Fruit fly (Drosophila melanogaster) whole organism, embryonic: ENCODE results near the gene CG42299.
A peak's percentile ranks its signal among the peaks of the same experiment; 100 is the strongest.

ENCODE experiments used
- ATbp ChIP-seq: fragments of 200-800 bp; sonication (Bioruptor generic); optimal IDR thresholded peaks from 2 replicates; lab custom pipeline; 2017; ENCODE audit warnings: missing biosample characterization, mild to moderate bottlenecking, missing genetic modification characterization, missing genetic modification reagents
- Aef1 ChIP-seq: fragments of 200-800 bp; sonication (Bioruptor generic); IDR thresholded peaks from 3 replicates; pipeline ENCODE4 v1.3.6; 2022; ENCODE audit warnings: missing biosample characterization, missing genetic modification characterization
- Atf-2 ChIP-seq: fragments of 200-800 bp; sonication (Bioruptor generic); optimal IDR thresholded peaks from 2 replicates; lab custom pipeline; 2016; ENCODE audit warnings: missing biosample characterization, missing genetic modification characterization
- Atf6 ChIP-seq: fragments of 200-800 bp; sonication (Bioruptor generic); IDR thresholded peaks from 2 replicates; pipeline ENCODE4 v1.3.6; 2022; ENCODE audit warnings: missing biosample characterization, missing genetic modification characterization
- B-H1 ChIP-seq: fragments of 200-800 bp; sonication (Bioruptor generic); IDR thresholded peaks from 3 replicates; pipeline ENCODE4 v1.3.6; 2022; ENCODE audit warnings: missing biosample characterization, missing genetic modification characterization
- CG10959 ChIP-seq: fragments of 200-800 bp; sonication (Bioruptor generic); IDR thresholded peaks from 2 replicates; pipeline ENCODE4 v1.3.6; 2022; ENCODE audit warnings: missing biosample characterization, missing genetic modification characterization
- CG11696 ChIP-seq: fragments of 200-800 bp; sonication (Bioruptor generic); IDR thresholded peaks from 2 replicates; pipeline ENCODE4 v1.3.6; 2022; ENCODE audit warnings: missing biosample characterization, missing genetic modification characterization
- CG13296 ChIP-seq: fragments of 200-800 bp; sonication (Bioruptor generic); optimal IDR thresholded peaks from 3 replicates; lab custom pipeline; 2018; ENCODE audit warnings: missing biosample characterization, mild to moderate bottlenecking, missing genetic modification characterization
- CG14050 ChIP-seq: fragments of 200-800 bp; sonication (Bioruptor generic); IDR thresholded peaks from 3 replicates; pipeline ENCODE4 v1.3.6; 2022; ENCODE audit warnings: missing biosample characterization, missing genetic modification characterization
- CG17361 ChIP-seq: fragments of 200-800 bp; sonication (Bioruptor generic); IDR thresholded peaks from 3 replicates; pipeline ENCODE4 v1.3.6; 2022; ENCODE audit warnings: missing biosample characterization, missing genetic modification characterization
- CG17612 ChIP-seq: fragments of 200-800 bp; sonication (Bioruptor generic); IDR thresholded peaks from 2 replicates; pipeline ENCODE4 v1.3.6; 2022; ENCODE audit warnings: missing biosample characterization, missing genetic modification characterization
- CG17802 ChIP-seq: fragments of 200-800 bp; sonication (Bioruptor generic); optimal IDR thresholded peaks from 2 replicates; lab custom pipeline; 2018; ENCODE audit warnings: missing biosample characterization, mild to moderate bottlenecking, missing genetic modification characterization, moderate library complexity
- CG18262 ChIP-seq: fragments of 200-800 bp; optimal IDR thresholded peaks from 3 replicates; lab custom pipeline; 2019; ENCODE audit warnings: missing biosample characterization, mild to moderate bottlenecking, missing genetic modification characterization, moderate library complexity
- CG18476 ChIP-seq: fragments of 200-800 bp; sonication (Bioruptor generic); optimal IDR thresholded peaks from 2 replicates; lab custom pipeline; 2016; ENCODE audit warnings: missing biosample characterization, mild to moderate bottlenecking, missing genetic modification characterization
- CG3065 ChIP-seq: fragments of 200-800 bp; sonication (Bioruptor generic); optimal IDR thresholded peaks from 2 replicates; lab custom pipeline; 2016; ENCODE audit warnings: missing biosample characterization, missing genetic modification characterization
- CG3281 ChIP-seq: fragments of 200-800 bp; sonication (Bioruptor generic); optimal IDR thresholded peaks from 3 replicates; lab custom pipeline; 2017; ENCODE audit warnings: missing biosample characterization, mild to moderate bottlenecking, missing genetic modification characterization
- CG34224 ChIP-seq: fragments of 200-800 bp; sonication (Bioruptor generic); IDR thresholded peaks from 3 replicates; pipeline ENCODE4 v1.3.6; 2022; ENCODE audit warnings: missing biosample characterization, missing genetic modification characterization; ENCODE audit not compliant: partially characterized antibody
- CG4282 ChIP-seq: fragments of 200-800 bp; sonication (Bioruptor generic); optimal IDR thresholded peaks from 2 replicates; lab custom pipeline; 2016; ENCODE audit warnings: missing biosample characterization, missing genetic modification characterization
- CG6254 ChIP-seq: fragments of 200-800 bp; sonication (Bioruptor generic); optimal IDR thresholded peaks from 3 replicates; lab custom pipeline; 2017; ENCODE audit warnings: mild to moderate bottlenecking, missing biosample characterization, missing genetic modification reagents, missing genetic modification characterization
- CG6272 ChIP-seq: fragments of 200-800 bp; sonication (Bioruptor generic); IDR thresholded peaks from 2 replicates; pipeline ENCODE4 v1.3.6; 2022; ENCODE audit warnings: missing biosample characterization, missing genetic modification characterization
- CG7786 ChIP-seq: fragments of 200-800 bp; sonication (Bioruptor generic); optimal IDR thresholded peaks from 2 replicates; lab custom pipeline; 2016; ENCODE audit warnings: missing biosample characterization, missing genetic modification characterization
- CG7839 ChIP-seq: fragments of 200-800 bp; sonication (Bioruptor generic); optimal IDR thresholded peaks from 3 replicates; lab custom pipeline; 2018; ENCODE audit warnings: missing biosample characterization, mild to moderate bottlenecking, missing genetic modification characterization, moderate library complexity
- CG9437 ChIP-seq: fragments of 200-800 bp; sonication (Bioruptor generic); optimal IDR thresholded peaks from 2 replicates; lab custom pipeline; 2018; ENCODE audit warnings: missing biosample characterization, mild to moderate bottlenecking, missing genetic modification characterization
- CG9797 ChIP-seq: fragments of 200-800 bp; sonication (Bioruptor generic); optimal IDR thresholded peaks from 3 replicates; lab custom pipeline; 2018; ENCODE audit warnings: missing biosample characterization, mild to moderate bottlenecking, missing genetic modification characterization
- Dbx ChIP-seq: fragments of 200-800 bp; sonication (Bioruptor generic); IDR thresholded peaks from 3 replicates; pipeline ENCODE4 v1.3.6; 2022; ENCODE audit warnings: missing biosample characterization, missing genetic modification characterization
- Dp ChIP-seq: fragments of 200-800 bp; sonication (Bioruptor generic); optimal IDR thresholded peaks from 2 replicates; lab custom pipeline; 2018; ENCODE audit warnings: missing biosample characterization, mild to moderate bottlenecking, missing genetic modification characterization, moderate library complexity
- E2f2 ChIP-seq: fragments of 200-800 bp; sonication (Bioruptor generic); IDR thresholded peaks from 2 replicates; pipeline ENCODE4 v1.3.6; 2022; ENCODE audit warnings: missing biosample characterization, missing genetic modification characterization
- Fer3 ChIP-seq: fragments of 200-800 bp; sonication (Bioruptor generic); optimal IDR thresholded peaks from 2 replicates; lab custom pipeline; 2018; ENCODE audit warnings: missing biosample characterization, mild to moderate bottlenecking, missing genetic modification characterization, moderate library complexity
- HLH54F ChIP-seq: fragments of 200-800 bp; sonication (Bioruptor generic); optimal IDR thresholded peaks from 3 replicates; lab custom pipeline; 2016; ENCODE audit warnings: missing biosample characterization, missing genetic modification characterization
- HmgZ ChIP-seq: fragments of 200-800 bp; sonication (Bioruptor generic); optimal IDR thresholded peaks from 2 replicates; lab custom pipeline; 2018; ENCODE audit warnings: missing biosample characterization, mild to moderate bottlenecking, missing genetic modification characterization
- Hr3 ChIP-seq: fragments of 200-800 bp; sonication (Bioruptor generic); optimal IDR thresholded peaks from 3 replicates; lab custom pipeline; 2016; ENCODE audit warnings: missing biosample characterization, missing genetic modification characterization
- MTF-1 ChIP-seq: fragments of 200-800 bp; sonication (Bioruptor generic); optimal IDR thresholded peaks from 2 replicates; lab custom pipeline; 2018; ENCODE audit warnings: missing biosample characterization, mild to moderate bottlenecking, missing genetic modification characterization, borderline replicate concordance
- PHDP ChIP-seq: fragments of 200-800 bp; sonication (Bioruptor generic); optimal IDR thresholded peaks from 3 replicates; lab custom pipeline; 2018; ENCODE audit warnings: missing biosample characterization, mild to moderate bottlenecking, missing genetic modification characterization, moderate library complexity
- Sin3A ChIP-seq: fragments of >200 bp; optimal IDR thresholded peaks from 2 replicates; lab custom pipeline; 2018
- Ssrp ChIP-seq: fragments of 200-800 bp; sonication (Bioruptor generic); optimal IDR thresholded peaks from 2 replicates; lab custom pipeline; 2018; ENCODE audit warnings: missing biosample characterization, mild to moderate bottlenecking, missing genetic modification characterization, moderate library complexity
- Trl ChIP-seq, 3 experiments: fragments of >200 bp in 2 of 3; fragments of 200-800 bp in 1 of 3; sonication (Bioruptor generic) in 1 of 3; optimal IDR thresholded peaks; 2 replicates in 1 of 3; 3 replicates in 2 of 3; lab custom pipeline; 2016 to 2017; ENCODE audit warnings: missing biosample characterization in 1 of 3, missing genetic modification characterization in 1 of 3
- al ChIP-seq: fragments of 200-800 bp; sonication (Bioruptor generic); IDR thresholded peaks from 2 replicates; pipeline ENCODE4 v1.3.6; 2022; ENCODE audit warnings: missing biosample characterization, missing genetic modification characterization
- br ChIP-seq: fragments of >200 bp; optimal IDR thresholded peaks from 2 replicates; lab custom pipeline; 2017
- bsh ChIP-seq, 2 experiments: fragments of 200-800 bp; sonication (Bioruptor generic); optimal IDR thresholded peaks; 2 replicates each; lab custom pipeline; 2017 to 2018; ENCODE audit warnings: mild to moderate bottlenecking in 2 of 2, missing biosample characterization in 2 of 2, missing genetic modification characterization in 2 of 2, moderate library complexity in 1 of 2
- dati ChIP-seq: fragments of 200-800 bp; sonication (Bioruptor generic); IDR thresholded peaks from 2 replicates; pipeline ENCODE4 v1.3.6; 2022; ENCODE audit warnings: missing biosample characterization, missing genetic modification characterization
- exex ChIP-seq: fragments of 200-800 bp; sonication (Bioruptor generic); optimal IDR thresholded peaks from 4 replicates; lab custom pipeline; 2018; ENCODE audit warnings: missing biosample characterization, mild to moderate bottlenecking, missing genetic modification characterization, moderate library complexity
- gfzf ChIP-seq: fragments of 200-800 bp; sonication (Bioruptor generic); optimal IDR thresholded peaks from 2 replicates; lab custom pipeline; 2016; ENCODE audit warnings: missing biosample characterization, mild to moderate bottlenecking, missing genetic modification characterization, moderate library complexity
- hbn ChIP-seq: fragments of 200-800 bp; sonication (Bioruptor generic); IDR thresholded peaks from 2 replicates; pipeline ENCODE4 v1.3.6; 2022; ENCODE audit warnings: missing biosample characterization, missing genetic modification characterization; ENCODE audit not compliant: partially characterized antibody
- her ChIP-seq: fragments of 200-800 bp; sonication (Bioruptor generic); optimal IDR thresholded peaks from 2 replicates; lab custom pipeline; 2016; ENCODE audit warnings: missing biosample characterization, missing genetic modification characterization
- insv ChIP-seq, 2 experiments: fragments of 200-800 bp; sonication (Bioruptor generic); optimal IDR thresholded peaks; 3 replicates each; lab custom pipeline; 2016 to 2018; ENCODE audit warnings: missing biosample characterization in 2 of 2, missing genetic modification characterization in 2 of 2
- ken ChIP-seq: fragments of 200-800 bp; sonication (Bioruptor generic); IDR thresholded peaks from 3 replicates; pipeline ENCODE4 v1.3.6; 2022; ENCODE audit warnings: missing biosample characterization, missing genetic modification characterization
- p53 ChIP-seq: fragments of 200-800 bp; sonication (Bioruptor generic); optimal IDR thresholded peaks from 2 replicates; lab custom pipeline; 2016; ENCODE audit warnings: missing biosample characterization, missing genetic modification characterization
- pita ChIP-seq: fragments of 200-800 bp; sonication (Bioruptor generic); optimal IDR thresholded peaks from 2 replicates; lab custom pipeline; 2017; ENCODE audit warnings: missing biosample characterization, mild to moderate bottlenecking, missing genetic modification characterization
- row ChIP-seq: fragments of 200-800 bp; sonication (Bioruptor generic); IDR thresholded peaks from 3 replicates; pipeline ENCODE4 v1.3.6; 2022; ENCODE audit warnings: missing biosample characterization, missing genetic modification characterization
- tio ChIP-seq: fragments of 200-800 bp; sonication (Bioruptor generic); optimal IDR thresholded peaks from 2 replicates; lab custom pipeline; 2017; ENCODE audit warnings: missing biosample characterization, missing genetic modification characterization, inconsistent platforms
- tx ChIP-seq: fragments of 200-800 bp; sonication (Bioruptor generic); optimal IDR thresholded peaks from 2 replicates; lab custom pipeline; 2016; ENCODE audit warnings: missing biosample characterization, missing genetic modification characterization
- wdn ChIP-seq: fragments of 200-800 bp; sonication (Bioruptor generic); IDR thresholded peaks from 2 replicates; pipeline ENCODE4 v1.3.6; 2022; ENCODE audit warnings: missing biosample characterization, missing genetic modification characterization

The CG42299 gene

DNA sequence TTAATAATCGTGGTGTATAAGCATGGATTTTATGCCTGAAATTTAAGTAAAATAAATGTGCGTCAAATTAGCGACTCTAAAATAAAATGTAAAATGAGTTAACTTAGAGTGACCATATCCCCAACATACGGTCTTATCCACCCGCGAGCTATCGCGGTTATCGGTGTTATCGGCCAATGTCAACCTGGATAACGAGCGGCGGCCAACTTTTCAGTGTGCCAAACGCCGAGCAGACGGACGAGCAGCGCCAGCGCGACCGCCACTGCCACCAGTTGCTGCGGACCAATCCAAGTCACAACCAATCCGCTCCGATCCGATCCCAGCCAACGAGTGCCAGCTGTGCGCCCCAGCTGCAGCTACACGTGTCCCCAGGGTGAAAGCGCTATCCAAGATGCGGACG, 2.6 kb upstream of the CG42299 start, which contains the start of the genes cerv and CG7872 (continued):
- TF ChIP-seq CG13296, result no peak
- TF ChIP-seq row, result peak; percentile 25; the same call in 1 of the 3 replicates
- no peak for TF ChIP-seq CG4282 (GFP tag; lab: Kevin White, UChicago)
- TF ChIP-seq PHDP, result no peak
- no peak for TF ChIP-seq exex (tag; lab: Kevin White, UChicago)
- TF ChIP-seq tx (GFP tag; lab: Kevin White, UChicago), result no peak
- TF ChIP-seq CG18476 (GFP tag; lab: Kevin White, UChicago), result no peak
- no peak for TF ChIP-seq insv (GFP tag; optimal IDR thresholded peaks at IDR 0.05; lab: Kevin White, UChicago)
- peak; percentile 69 for TF ChIP-seq CG34224 (GFP tag; lab: Robert Waterston, UW)
- TF ChIP-seq MTF-1 (GFP tag; lab: Kevin White, UChicago), result no peak
- no peak for TF ChIP-seq wdn
- no peak for TF ChIP-seq CG18262
- TF ChIP-seq CG7839 (tag; lab: Kevin White, UChicago), result no peak
- peak; percentile 44 for TF ChIP-seq Dp (GFP tag; lab: Kevin White, UChicago)
- peak; percentile 66 for TF ChIP-seq gfzf
- no peak for TF ChIP-seq CG6254
- TF ChIP-seq tio (GFP tag; lab: Kevin White, UChicago), result no peak
- no peak for TF ChIP-seq pita (GFP tag; lab: Kevin White, UChicago)
- TF ChIP-seq CG9797, result peak; percentile 72
- TF ChIP-seq Trl (optimal IDR thresholded peaks at IDR 0.05; lab: Kevin White, UChicago), result no peak
- TF ChIP-seq Trl (GFP tag; optimal IDR thresholded peaks at IDR 0.05; lab: Kevin White, UChicago), result no peak
- no peak for TF ChIP-seq CG9437 (GFP tag; lab: Kevin White, UChicago)
- TF ChIP-seq CG3281 (GFP tag; lab: Kevin White, UChicago), result peak; percentile 3
- no peak for TF ChIP-seq CG3065 (GFP tag; lab: Kevin White, UChicago)
- TF ChIP-seq B-H1 (GFP tag; lab: Robert Waterston, UW), result no peak
- no peak for TF ChIP-seq HLH54F
- no peak for TF ChIP-seq CG11696 (GFP tag; lab: Robert Waterston, UW)
- TF ChIP-seq CG14050 (GFP tag; lab: Robert Waterston, UW), result no peak
- TF ChIP-seq CG17612, result no peak
- TF ChIP-seq Aef1 (GFP tag; lab: Robert Waterston, UW), result no peak
- TF ChIP-seq Fer3 (tag; lab: Kevin White, UChicago), result no peak
- peak; percentile 68 for TF ChIP-seq hbn (GFP tag; lab: Robert Waterston, UW)
- TF ChIP-seq ATbp, result no peak
- TF ChIP-seq CG6272 (GFP tag; lab: Robert Waterston, UW), result no peak
- no peak for TF ChIP-seq CG17802 (tag; lab: Kevin White, UChicago)
- TF ChIP-seq Atf6 (GFP tag; lab: Robert Waterston, UW), result no peak
- no peak for TF ChIP-seq Ssrp
- TF ChIP-seq br (lab: Kevin White, UChicago), result no peak
- TF ChIP-seq Atf-2 (GFP tag; lab: Kevin White, UChicago), result no peak
- no peak for TF ChIP-seq p53 (GFP tag; lab: Kevin White, UChicago)
- peak; percentile 51 for TF ChIP-seq HmgZ (tag; lab: Kevin White, UChicago)
- no peak for TF ChIP-seq CG10959 (GFP tag; lab: Robert Waterston, UW)
- TF ChIP-seq E2f2 (GFP tag; lab: Robert Waterston, UW), result peak; percentile 62
- TF ChIP-seq CG17361 (GFP tag; lab: Robert Waterston, UW), result 0 out of 3 replicates have a peak, but pooled peaks have one; percentile 17
- no peak for TF ChIP-seq Dbx
- TF ChIP-seq ken (GFP tag; lab: Robert Waterston, UW), result no peak
- no peak for TF ChIP-seq her (GFP tag; lab: Kevin White, UChicago)
- TF ChIP-seq al (GFP tag; lab: Robert Waterston, UW), result no peak
- no peak for TF ChIP-seq dati (GFP tag; lab: Robert Waterston, UW)
- TF ChIP-seq Hr3 (GFP tag; lab: Kevin White, UChicago), result no peak
- TF ChIP-seq bsh (GFP tag; optimal IDR thresholded peaks at IDR 0.05; lab: Kevin White, UChicago), result no peak
- peak; percentile 22 for TF ChIP-seq Sin3A (lab: Kevin White, UChicago)
- TF ChIP-seq CG7786 (GFP tag; lab: Kevin White, UChicago), result no peak
